Fruit fly (Drosophila melanogaster) whole organism, embryonic: Measurements from ENCODE around the gene LPCAT.

Source experiments
- C15 ChIP-seq: fragments of 200-800 bp; sonication (Bioruptor generic); IDR thresholded peaks from 3 replicates; pipeline ENCODE4 v1.3.6; 2022; ENCODE audit warnings: missing biosample characterization, missing genetic modification characterization
- CG10462 ChIP-seq: fragments of 200-800 bp; sonication (Bioruptor generic); optimal IDR thresholded peaks from 2 replicates; lab custom pipeline; 2016; ENCODE audit warnings: missing biosample characterization, missing genetic modification characterization
- CG10565 ChIP-seq: fragments of 200-800 bp; sonication (Bioruptor generic); optimal IDR thresholded peaks from 3 replicates; lab custom pipeline; 2016; ENCODE audit warnings: missing biosample characterization, mild to moderate bottlenecking, missing genetic modification characterization
- CG10654 ChIP-seq: fragments of 200-800 bp; sonication (Bioruptor generic); optimal IDR thresholded peaks from 2 replicates; lab custom pipeline; 2016; ENCODE audit warnings: missing biosample characterization, missing genetic modification characterization
- CG11085 ChIP-seq: fragments of 200-800 bp; sonication (Bioruptor generic); IDR thresholded peaks from 2 replicates; pipeline ENCODE4 v1.3.6; 2022; ENCODE audit warnings: missing biosample characterization, missing genetic modification characterization
- CG12769 ChIP-seq: fragments of 200-800 bp; sonication (Bioruptor generic); optimal IDR thresholded peaks from 2 replicates; lab custom pipeline; 2019; ENCODE audit warnings: missing biosample characterization, mild to moderate bottlenecking, missing genetic modification characterization, moderate library complexity
- CG16779 ChIP-seq: fragments of 200-800 bp; sonication (Bioruptor generic); IDR thresholded peaks from 2 replicates; pipeline ENCODE4 v1.3.6; 2022; ENCODE audit warnings: missing biosample characterization, missing genetic modification characterization
- CG17328 ChIP-seq: fragments of 200-800 bp; sonication (Bioruptor generic); IDR thresholded peaks from 2 replicates; pipeline ENCODE4 v1.3.6; 2022; ENCODE audit warnings: missing biosample characterization, missing genetic modification characterization
- CG17359 ChIP-seq: fragments of 200-800 bp; sonication (Bioruptor generic); optimal IDR thresholded peaks from 3 replicates; lab custom pipeline; 2018; ENCODE audit warnings: missing biosample characterization, mild to moderate bottlenecking, missing genetic modification characterization, moderate library complexity
- CG18764 ChIP-seq: fragments of 200-800 bp; sonication (Bioruptor generic); optimal IDR thresholded peaks from 3 replicates; lab custom pipeline; 2016; ENCODE audit warnings: missing biosample characterization, missing genetic modification characterization
- CG2202 ChIP-seq: fragments of 200-800 bp; sonication (Bioruptor generic); optimal IDR thresholded peaks from 2 replicates; lab custom pipeline; 2018; ENCODE audit warnings: missing biosample characterization, mild to moderate bottlenecking, missing genetic modification characterization
- CG2678 ChIP-seq: fragments of 200-800 bp; sonication (Bioruptor generic); optimal IDR thresholded peaks from 3 replicates; lab custom pipeline; 2019; ENCODE audit warnings: missing biosample characterization, mild to moderate bottlenecking, missing genetic modification characterization, moderate library complexity
- CG30403 ChIP-seq: fragments of 200-800 bp; sonication (Bioruptor generic); optimal IDR thresholded peaks from 3 replicates; lab custom pipeline; 2016; ENCODE audit warnings: missing biosample characterization, missing genetic modification characterization
- CG3065 ChIP-seq: fragments of 200-800 bp; sonication (Bioruptor generic); optimal IDR thresholded peaks from 2 replicates; lab custom pipeline; 2016; ENCODE audit warnings: missing biosample characterization, missing genetic modification characterization
- CG33557 ChIP-seq: fragments of 200-800 bp; sonication (Bioruptor generic); optimal IDR thresholded peaks from 2 replicates; lab custom pipeline; 2019; ENCODE audit warnings: missing biosample characterization, mild to moderate bottlenecking, missing genetic modification characterization, moderate library complexity
- CG34422 ChIP-seq: fragments of 200-800 bp; sonication (Bioruptor generic); IDR thresholded peaks from 3 replicates; pipeline ENCODE4 v1.3.6; 2022; ENCODE audit warnings: missing biosample characterization, missing genetic modification characterization
- CG6272 ChIP-seq: fragments of 200-800 bp; sonication (Bioruptor generic); IDR thresholded peaks from 2 replicates; pipeline ENCODE4 v1.3.6; 2022; ENCODE audit warnings: missing biosample characterization, missing genetic modification characterization
- CG6654 ChIP-seq: fragments of 200-800 bp; sonication (Bioruptor generic); optimal IDR thresholded peaks from 2 replicates; lab custom pipeline; 2017; ENCODE audit warnings: missing biosample characterization, mild to moderate bottlenecking, missing genetic modification characterization
- CG6683 ChIP-seq: fragments of 200-800 bp; sonication (Bioruptor generic); optimal IDR thresholded peaks from 2 replicates; lab custom pipeline; 2017; ENCODE audit warnings: missing biosample characterization, mild to moderate bottlenecking, missing genetic modification characterization, missing genetic modification reagents
- CG6765 ChIP-seq: fragments of 200-800 bp; sonication (Bioruptor generic); optimal IDR thresholded peaks from 3 replicates; lab custom pipeline; 2017; ENCODE audit warnings: missing biosample characterization, mild to moderate bottlenecking, missing genetic modification characterization
- CG7786 ChIP-seq: fragments of 200-800 bp; sonication (Bioruptor generic); optimal IDR thresholded peaks from 2 replicates; lab custom pipeline; 2016; ENCODE audit warnings: missing biosample characterization, missing genetic modification characterization
- CG8281 ChIP-seq: fragments of 200-800 bp; sonication (Bioruptor generic); optimal IDR thresholded peaks from 2 replicates; lab custom pipeline; 2018; ENCODE audit warnings: missing biosample characterization, mild to moderate bottlenecking, missing genetic modification characterization, moderate library complexity
- CG8388 ChIP-seq: fragments of 200-800 bp; sonication (Bioruptor generic); optimal IDR thresholded peaks from 2 replicates; lab custom pipeline; 2019; ENCODE audit warnings: missing biosample characterization, mild to moderate bottlenecking, missing genetic modification characterization, moderate library complexity
- CG8478 ChIP-seq: fragments of >200 bp; optimal IDR thresholded peaks from 2 replicates; lab custom pipeline; 2018
- CG9797 ChIP-seq: fragments of 200-800 bp; sonication (Bioruptor generic); optimal IDR thresholded peaks from 3 replicates; lab custom pipeline; 2018; ENCODE audit warnings: missing biosample characterization, mild to moderate bottlenecking, missing genetic modification characterization
- CrebB ChIP-seq: fragments of 200-800 bp; sonication (Bioruptor generic); optimal IDR thresholded peaks from 3 replicates; lab custom pipeline; 2018; ENCODE audit warnings: missing biosample characterization, mild to moderate bottlenecking, missing genetic modification characterization
- D ChIP-seq, 2 experiments: fragments of 200-800 bp in 1 of 2; fragments of >200 bp in 1 of 2; sonication (Bioruptor generic) in 1 of 2; optimal IDR thresholded peaks; 2 replicates in 1 of 2; 3 replicates in 1 of 2; lab custom pipeline; 2017; ENCODE audit warnings: mild to moderate bottlenecking in 1 of 2, missing biosample characterization in 1 of 2, missing genetic modification characterization in 1 of 2, missing genetic modification reagents in 1 of 2
- D19A ChIP-seq: fragments of 200-800 bp; optimal IDR thresholded peaks from 3 replicates; lab custom pipeline; 2019; ENCODE audit warnings: missing biosample characterization, mild to moderate bottlenecking, missing genetic modification characterization, moderate library complexity
- Fer3 ChIP-seq: fragments of 200-800 bp; sonication (Bioruptor generic); optimal IDR thresholded peaks from 2 replicates; lab custom pipeline; 2018; ENCODE audit warnings: missing biosample characterization, mild to moderate bottlenecking, missing genetic modification characterization, moderate library complexity
- Gsc ChIP-seq: fragments of 200-800 bp; sonication (Bioruptor generic); IDR thresholded peaks from 2 replicates; pipeline ENCODE4 v1.3.6; 2022; ENCODE audit warnings: missing biosample characterization, missing genetic modification characterization
- Gug ChIP-seq: fragments of 200-800 bp; sonication (Bioruptor generic); IDR thresholded peaks from 4 replicates; pipeline ENCODE4 v1.3.6; 2022; ENCODE audit warnings: missing biosample characterization, missing genetic modification characterization
- HLH4C ChIP-seq: fragments of 200-800 bp; sonication (Bioruptor generic); IDR thresholded peaks from 3 replicates; pipeline ENCODE4 v1.3.6; 2022; ENCODE audit warnings: missing biosample characterization, missing genetic modification characterization; ENCODE audit not compliant: partially characterized antibody
- Hmx ChIP-seq: fragments of 200-800 bp; sonication (Bioruptor generic); optimal IDR thresholded peaks from 2 replicates; lab custom pipeline; 2016; ENCODE audit warnings: missing biosample characterization, missing genetic modification characterization
- NC2β ChIP-seq: fragments of 200-800 bp; sonication (Bioruptor generic); optimal IDR thresholded peaks from 2 replicates; lab custom pipeline; 2016; ENCODE audit warnings: missing biosample characterization, missing genetic modification characterization
- Nf-YB ChIP-seq: fragments of 200-800 bp; sonication (Bioruptor generic); optimal IDR thresholded peaks from 3 replicates; lab custom pipeline; 2019; ENCODE audit warnings: missing biosample characterization, mild to moderate bottlenecking, missing genetic modification characterization, moderate library complexity
- Xbp1 ChIP-seq: fragments of 200-800 bp; sonication (Bioruptor generic); optimal IDR thresholded peaks from 3 replicates; lab custom pipeline; 2016; ENCODE audit warnings: missing biosample characterization, mild to moderate bottlenecking, missing genetic modification characterization
- YL-1 ChIP-seq: fragments of 200-800 bp; sonication (Bioruptor generic); optimal IDR thresholded peaks from 3 replicates; lab custom pipeline; 2017; ENCODE audit warnings: missing biosample characterization, mild to moderate bottlenecking, missing genetic modification characterization
- aop ChIP-seq: fragments of 200-800 bp; sonication (Bioruptor generic); IDR thresholded peaks from 2 replicates; pipeline ENCODE4 v1.3.6; 2022; ENCODE audit warnings: missing biosample characterization, missing genetic modification characterization
- az2 ChIP-seq: fragments of 200-800 bp; sonication (Bioruptor generic); optimal IDR thresholded peaks from 3 replicates; lab custom pipeline; 2016; ENCODE audit warnings: missing biosample characterization, missing genetic modification characterization
- cg ChIP-seq: fragments of 200-800 bp; sonication (Bioruptor generic); optimal IDR thresholded peaks from 3 replicates; lab custom pipeline; 2019; ENCODE audit warnings: missing biosample characterization, mild to moderate bottlenecking, missing genetic modification characterization, moderate library complexity
- croc ChIP-seq: fragments of 200-800 bp; sonication (Bioruptor generic); conservative IDR thresholded peaks from 3 replicates; pipeline ENCODE4 v1.3.6; 2022; ENCODE audit warnings: missing biosample characterization, missing genetic modification characterization
- exex ChIP-seq: fragments of 200-800 bp; sonication (Bioruptor generic); optimal IDR thresholded peaks from 4 replicates; lab custom pipeline; 2018; ENCODE audit warnings: missing biosample characterization, mild to moderate bottlenecking, missing genetic modification characterization, moderate library complexity
- fd3F ChIP-seq: fragments of 200-800 bp; sonication (Bioruptor generic); optimal IDR thresholded peaks from 2 replicates; lab custom pipeline; 2018; ENCODE audit warnings: missing biosample characterization, mild to moderate bottlenecking, missing genetic modification characterization, moderate library complexity
- gcm ChIP-seq: fragments of 200-800 bp; sonication (Bioruptor generic); optimal IDR thresholded peaks from 2 replicates; lab custom pipeline; 2019; ENCODE audit warnings: missing biosample characterization, mild to moderate bottlenecking, missing genetic modification characterization, moderate library complexity
- kni ChIP-seq: fragments of 200-800 bp; sonication (Bioruptor generic); optimal IDR thresholded peaks from 3 replicates; lab custom pipeline; 2017; ENCODE audit warnings: mild to moderate bottlenecking, missing biosample characterization, missing genetic modification reagents, missing genetic modification characterization
- maf-S ChIP-seq: fragments of 200-800 bp; sonication (Bioruptor generic); optimal IDR thresholded peaks from 2 replicates; lab custom pipeline; 2016; ENCODE audit warnings: missing biosample characterization, missing genetic modification characterization
- mld ChIP-seq: fragments of 200-800 bp; sonication (Bioruptor generic); IDR thresholded peaks from 3 replicates; pipeline ENCODE4 v1.3.6; 2022; ENCODE audit warnings: missing biosample characterization, missing genetic modification characterization; ENCODE audit not compliant: partially characterized antibody
- nom ChIP-seq: fragments of 200-800 bp; sonication (Bioruptor generic); optimal IDR thresholded peaks from 2 replicates; lab custom pipeline; 2017; ENCODE audit warnings: missing biosample characterization, missing genetic modification characterization, mild to moderate bottlenecking, moderate library complexity, missing genetic modification reagents
- pnt ChIP-seq: fragments of 200-800 bp; sonication (Bioruptor generic); optimal IDR thresholded peaks from 3 replicates; lab custom pipeline; 2016; ENCODE audit warnings: missing biosample characterization, missing genetic modification characterization
- tap ChIP-seq: fragments of 200-800 bp; optimal IDR thresholded peaks from 3 replicates; lab custom pipeline; 2019; ENCODE audit warnings: missing biosample characterization, mild to moderate bottlenecking, missing genetic modification characterization, moderate library complexity
- tio ChIP-seq: fragments of 200-800 bp; sonication (Bioruptor generic); optimal IDR thresholded peaks from 2 replicates; lab custom pipeline; 2017; ENCODE audit warnings: missing biosample characterization, missing genetic modification characterization, inconsistent platforms
- yki ChIP-seq: fragments of >200 bp; optimal IDR thresholded peaks from 3 replicates; lab custom pipeline; 2018

The LPCAT gene

dm6 chrX:9589928-9590327, 10.1 kb upstream of the LPCAT start (continued):
- TF ChIP-seq aop (GFP tag; lab: Robert Waterston, UW) (no peak), CG34422 (GFP tag; lab: Robert Waterston, UW) (no peak), NC2β (GFP tag; lab: Kevin White, UChicago) (no peak), nom (GFP tag; lab: Kevin White, UChicago) (no peak), Xbp1 (GFP tag; lab: Kevin White, UChicago) (peak; percentile 57), CG33557 (GFP tag; lab: Kevin White, UChicago) (no peak), D (optimal IDR thresholded peaks at IDR 0.05; lab: Kevin White, UChicago) (no peak), D (GFP tag; optimal IDR thresholded peaks at IDR 0.05; lab: Kevin White, UChicago) (peak; percentile 11), maf-S (GFP tag; lab: Kevin White, UChicago) (no peak), CG17328 (GFP tag; lab: Robert Waterston, UW) (no peak), CG8281 (tag; lab: Kevin White, UChicago) (no peak), yki (no peak), Fer3 (tag; lab: Kevin White, UChicago) (peak; percentile 45), CG12769 (peak; percentile 22), croc (GFP tag; lab: Robert Waterston, UW) (no peak), az2 (GFP tag; lab: Kevin White, UChicago) (peak; percentile 36), pnt (peak; percentile 23), mld (GFP tag; lab: Robert Waterston, UW) (no peak), C15 (GFP tag; lab: Robert Waterston, UW) (no peak), kni (no peak), CG10654 (GFP tag; lab: Kevin White, UChicago) (no peak), CG6654 (GFP tag; lab: Kevin White, UChicago) (no peak), CG8388 (GFP tag; lab: Kevin White, UChicago) (peak; percentile 37), exex (tag; lab: Kevin White, UChicago) (no peak), fd3F (GFP tag; lab: Kevin White, UChicago) (peak; percentile 37), CG17359 (tag; lab: Kevin White, UChicago) (peak; percentile 46), gcm (GFP tag; lab: Kevin White, UChicago) (peak; percentile 44), CG9797 (GFP tag; lab: Kevin White, UChicago) (no peak), cg (GFP tag; lab: Kevin White, UChicago) (no peak), CG11085 (no peak), CrebB (tag; lab: Kevin White, UChicago) (no peak), CG8478 (lab: Kevin White, UChicago) (no peak), CG3065 (GFP tag; lab: Kevin White, UChicago) (no peak), D19A (tag; lab: Kevin White, UChicago) (peak; percentile 84), Gug (GFP tag; lab: Robert Waterston, UW) (no peak), HLH4C (GFP tag; lab: Robert Waterston, UW) (no peak), Hmx (no peak), CG18764 (GFP tag; lab: Kevin White, UChicago) (no peak), tio (GFP tag; lab: Kevin White, UChicago) (peak; percentile 39), CG10462 (GFP tag; lab: Kevin White, UChicago) (no peak), CG30403 (GFP tag; lab: Kevin White, UChicago) (peak; percentile 57), tap (tag; lab: Kevin White, UChicago) (peak; percentile 54), CG2678 (peak; percentile 72), CG6765 (GFP tag; lab: Kevin White, UChicago) (no peak), CG7786 (GFP tag; lab: Kevin White, UChicago) (no peak), YL-1 (GFP tag; lab: Kevin White, UChicago) (no peak), CG16779 (GFP tag; lab: Robert Waterston, UW) (no peak), CG6683 (no peak), CG2202 (tag; lab: Kevin White, UChicago) (no peak), Gsc (GFP tag; lab: Robert Waterston, UW) (no peak), CG10565 (GFP tag; lab: Kevin White, UChicago) (no peak), Nf-YB (GFP tag; lab: Kevin White, UChicago) (peak; percentile 13), CG6272 (no peak)
